Worm (Caenorhabditis elegans) whole organism, young adult: ENCODE results near the gene ssr-2.

Source experiments
- B0019.2 ChIP-seq: fragments of 200-800 bp; sonication (Bioruptor generic); conservative IDR thresholded peaks from 2 replicates; pipeline ENCODE4 v1.3.6; 2022; ENCODE audit warnings: missing genetic modification reagents, missing genetic modification characterization, missing compliant biosample characterization
- B0261.1 ChIP-seq: sonication (generic microtip); optimal IDR thresholded peaks from 2 replicates; lab custom pipeline; 2016; ENCODE audit warnings: mild to moderate bottlenecking, missing genetic modification characterization, moderate library complexity, missing compliant biosample characterization
- F22D6.2 ChIP-seq: sonication (generic microtip); optimal IDR thresholded peaks from 2 replicates; lab custom pipeline; 2016; ENCODE audit warnings: mild to moderate bottlenecking, missing genetic modification characterization, missing compliant biosample characterization
- F23B12.7 ChIP-seq: sonication (generic microtip); optimal IDR thresholded peaks from 2 replicates; lab custom pipeline; 2017; ENCODE audit warnings: missing genetic modification characterization, mild to moderate bottlenecking, missing compliant biosample characterization, antibody characterized with exemption, moderate library complexity; ENCODE audit not compliant: insufficient read depth
- F39B2.1 ChIP-seq: fragments of 200-800 bp; sonication (Bioruptor generic); IDR thresholded peaks from 2 replicates; pipeline ENCODE4 v1.3.6; 2022; ENCODE audit warnings: missing genetic modification reagents, missing genetic modification characterization, missing compliant biosample characterization
- F57C9.4 ChIP-seq: sonication (generic microtip); optimal IDR thresholded peaks from 2 replicates; lab custom pipeline; 2017; ENCODE audit warnings: mild to moderate bottlenecking, missing genetic modification characterization, missing compliant biosample characterization
- T07F8.4 ChIP-seq: sonication (generic microtip); optimal IDR thresholded peaks from 2 replicates; lab custom pipeline; 2016; ENCODE audit warnings: mild to moderate bottlenecking, missing genetic modification characterization, moderate library complexity, missing compliant biosample characterization
- T26A5.8 ChIP-seq: sonication (generic microtip); optimal IDR thresholded peaks from 2 replicates; lab custom pipeline; 2016; ENCODE audit warnings: missing genetic modification characterization, missing compliant biosample characterization
- ZK185.1 ChIP-seq: sonication (generic microtip); optimal IDR thresholded peaks from 2 replicates; lab custom pipeline; 2016; ENCODE audit warnings: mild to moderate bottlenecking, missing genetic modification characterization, missing compliant biosample characterization; ENCODE audit not compliant: poor library complexity, severe bottlenecking
- akir-1 ChIP-seq: fragments of 200-800 bp; sonication (Bioruptor generic); optimal IDR thresholded peaks from 2 replicates; lab custom pipeline; 2018; ENCODE audit warnings: mild to moderate bottlenecking, missing genetic modification characterization, moderate library complexity, missing compliant biosample characterization
- atf-7 ChIP-seq: sonication (generic microtip); optimal IDR thresholded peaks from 2 replicates; lab custom pipeline; 2017; ENCODE audit warnings: mild to moderate bottlenecking, missing genetic modification characterization, missing compliant biosample characterization
- athp-1 ChIP-seq: sonication (generic microtip); optimal IDR thresholded peaks from 2 replicates; lab custom pipeline; 2017; ENCODE audit warnings: mild to moderate bottlenecking, missing genetic modification characterization, missing compliant biosample characterization
- attf-6 ChIP-seq: fragments of 200-800 bp; sonication (Bioruptor generic); IDR thresholded peaks from 2 replicates; pipeline ENCODE4 v1.3.6; 2022; ENCODE audit warnings: missing genetic modification reagents, missing genetic modification characterization, missing compliant biosample characterization
- bed-2 ChIP-seq: fragments of 200-800 bp; sonication (Bioruptor generic); IDR thresholded peaks from 2 replicates; pipeline ENCODE4 v1.3.6; 2022; ENCODE audit warnings: missing genetic modification reagents, missing genetic modification characterization, missing compliant biosample characterization
- ccch-3 ChIP-seq: fragments of 200-800 bp; sonication (Bioruptor generic); optimal IDR thresholded peaks from 2 replicates; lab custom pipeline; 2018; ENCODE audit warnings: mild to moderate bottlenecking, missing genetic modification characterization, missing compliant biosample characterization
- ceh-27 ChIP-seq: fragments of 200-800 bp; sonication (Bioruptor generic); optimal IDR thresholded peaks from 2 replicates; lab custom pipeline; 2018; ENCODE audit warnings: mild to moderate bottlenecking, missing genetic modification characterization, moderate library complexity, missing compliant biosample characterization
- ceh-58 ChIP-seq: fragments of 200-800 bp; sonication (Bioruptor generic); IDR thresholded peaks from 2 replicates; pipeline ENCODE4 v1.3.6; 2022; ENCODE audit warnings: missing genetic modification characterization, missing compliant biosample characterization
- ceh-79 ChIP-seq: sonication (generic microtip); optimal IDR thresholded peaks from 2 replicates; lab custom pipeline; 2017; ENCODE audit warnings: mild to moderate bottlenecking, missing genetic modification characterization, missing compliant biosample characterization
- ceh-91 ChIP-seq: fragments of 200-800 bp; sonication (Bioruptor generic); IDR thresholded peaks from 2 replicates; pipeline ENCODE4 v1.3.6; 2022; ENCODE audit warnings: missing genetic modification reagents, missing genetic modification characterization, missing compliant biosample characterization
- egl-44 ChIP-seq: fragments of 200-800 bp; sonication (Bioruptor generic); IDR thresholded peaks from 2 replicates; pipeline ENCODE4 v1.3.6; 2022; ENCODE audit warnings: missing genetic modification reagents, missing genetic modification characterization, missing compliant biosample characterization
- egrh-3 ChIP-seq: fragments of 200-800 bp; sonication (Bioruptor generic); IDR thresholded peaks from 2 replicates; pipeline ENCODE4 v1.3.6; 2022; ENCODE audit warnings: missing genetic modification reagents, missing genetic modification characterization, missing compliant biosample characterization
- ets-4 ChIP-seq: fragments of 200-800 bp; sonication (Bioruptor generic); optimal IDR thresholded peaks from 2 replicates; lab custom pipeline; 2018; ENCODE audit warnings: mild to moderate bottlenecking, missing genetic modification characterization, missing compliant biosample characterization
- hlh-26 ChIP-seq: fragments of 200-800 bp; sonication (Bioruptor generic); conservative IDR thresholded peaks from 2 replicates; pipeline ENCODE4 v1.3.6; 2022; ENCODE audit warnings: missing genetic modification reagents, missing genetic modification characterization, missing compliant biosample characterization
- hrde-1 ChIP-seq: sonication (generic microtip); optimal IDR thresholded peaks from 2 replicates; lab custom pipeline; 2016; ENCODE audit warnings: missing genetic modification characterization, mild to moderate bottlenecking, missing compliant biosample characterization, moderate library complexity, missing genotype, missing genetic modification reagents, borderline replicate concordance
- hsf-1 ChIP-seq: fragments of 200-800 bp; sonication (Bioruptor generic); IDR thresholded peaks from 2 replicates; pipeline ENCODE4 v1.3.6; 2022; ENCODE audit warnings: missing genetic modification reagents, missing genetic modification characterization, missing compliant biosample characterization
- lag-1 ChIP-seq: fragments of 200-800 bp; sonication (Bioruptor generic); IDR thresholded peaks from 2 replicates; pipeline ENCODE4 v1.3.6; 2022; ENCODE audit warnings: missing genetic modification reagents, missing genetic modification characterization, missing compliant biosample characterization
- lin-26 ChIP-seq: fragments of 200-800 bp; sonication (Bioruptor generic); IDR thresholded peaks from 2 replicates; pipeline ENCODE4 v1.3.6; 2022; ENCODE audit warnings: missing genetic modification reagents, missing genetic modification characterization, missing compliant biosample characterization
- lin-40 ChIP-seq: sonication (generic microtip); optimal IDR thresholded peaks from 2 replicates; lab custom pipeline; 2016; ENCODE audit warnings: missing genetic modification characterization, mild to moderate bottlenecking, missing compliant biosample characterization, missing genotype, missing genetic modification reagents
- lin-54 ChIP-seq: fragments of 200-800 bp; sonication (Bioruptor generic); optimal IDR thresholded peaks from 2 replicates; lab custom pipeline; 2018; ENCODE audit warnings: mild to moderate bottlenecking, missing genetic modification characterization, missing compliant biosample characterization
- madf-6 ChIP-seq: fragments of 200-800 bp; sonication (Bioruptor generic); IDR thresholded peaks from 2 replicates; pipeline ENCODE4 v1.3.6; 2022; ENCODE audit warnings: missing genetic modification reagents, missing genetic modification characterization, missing compliant biosample characterization
- nhr-120 ChIP-seq: fragments of 200-800 bp; sonication (Bioruptor generic); IDR thresholded peaks from 2 replicates; pipeline ENCODE4 v1.3.6; 2022; ENCODE audit warnings: missing genetic modification characterization, missing compliant biosample characterization
- nhr-80 ChIP-seq: sonication (generic microtip); optimal IDR thresholded peaks from 2 replicates; lab custom pipeline; 2016; ENCODE audit warnings: missing genetic modification characterization, missing compliant biosample characterization
- nhr-90 ChIP-seq: sonication (generic microtip); optimal IDR thresholded peaks from 2 replicates; lab custom pipeline; 2016; ENCODE audit warnings: missing genotype, mild to moderate bottlenecking, missing genetic modification characterization, missing compliant biosample characterization
- rpc-1 ChIP-seq, 2 experiments: fragments of 150-350 bp in 1 of 2; sonication (generic microtip) in 1 of 2; optimal IDR thresholded peaks; 2 replicates each; lab custom pipeline; 2014 to 2018; ENCODE audit warnings: missing biosample characterization in 1 of 2, missing genetic modification characterization in 1 of 2, missing genetic modification reagents in 1 of 2, missing genotype in 1 of 2
- snpc-1.1 ChIP-seq: sonication (generic microtip); optimal IDR thresholded peaks from 2 replicates; lab custom pipeline; 2017; ENCODE audit warnings: missing genetic modification characterization, mild to moderate bottlenecking, missing compliant biosample characterization, antibody characterized with exemption, moderate library complexity, missing genotype, missing genetic modification reagents; ENCODE audit not compliant: insufficient read depth
- tbx-9 ChIP-seq: sonication (generic microtip); optimal IDR thresholded peaks from 2 replicates; lab custom pipeline; 2016; ENCODE audit warnings: borderline replicate concordance, missing genetic modification characterization, inconsistent platforms, missing compliant biosample characterization
- unc-130 ChIP-seq: sonication (generic microtip); optimal IDR thresholded peaks from 2 replicates; lab custom pipeline; 2016; ENCODE audit warnings: missing genetic modification reagents, missing genetic modification characterization, missing compliant biosample characterization
- zim-3 ChIP-seq: sonication (generic microtip); optimal IDR thresholded peaks from 2 replicates; lab custom pipeline; 2017; ENCODE audit warnings: mild to moderate bottlenecking, missing genetic modification characterization, moderate library complexity, missing compliant biosample characterization
- ztf-25 ChIP-seq: fragments of 200-800 bp; sonication (Bioruptor generic); IDR thresholded peaks from 2 replicates; pipeline ENCODE4 v1.3.6; 2022; ENCODE audit warnings: missing genetic modification reagents, missing genetic modification characterization, missing compliant biosample characterization
- ztf-28 ChIP-seq: fragments of 200-800 bp; sonication (Bioruptor generic); IDR thresholded peaks from 2 replicates; pipeline ENCODE4 v1.3.6; 2022; ENCODE audit warnings: missing genetic modification reagents, missing genetic modification characterization, missing compliant biosample characterization
- ztf-3 ChIP-seq: fragments of 200-800 bp; sonication (Bioruptor generic); optimal IDR thresholded peaks from 2 replicates; lab custom pipeline; 2018; ENCODE audit warnings: mild to moderate bottlenecking, missing genetic modification characterization, missing compliant biosample characterization
- ztf-6 ChIP-seq: fragments of 200-800 bp; sonication (Bioruptor generic); IDR thresholded peaks from 2 replicates; pipeline ENCODE4 v1.3.6; 2022; ENCODE audit warnings: missing genetic modification reagents, missing genetic modification characterization, missing compliant biosample characterization

ssr-2 gene

ce11 chrX:2819747-2820146 lies 7.8 kb downstream of the ssr-2 start:
- TF ChIP-seq nhr-80, result no peak
- TF ChIP-seq athp-1 (tag; lab: Kevin White, UChicago), result no peak
- TF ChIP-seq T26A5.8, result no peak
- TF ChIP-seq F39B2.1 (GFP tag; lab: Robert Waterston, UW), result no peak
- no peak for TF ChIP-seq ets-4 (GFP tag; lab: Kevin White, UChicago)
- TF ChIP-seq F23B12.7, result no peak
- TF ChIP-seq rpc-1 (optimal IDR thresholded peaks at IDR 0.05; lab: Kevin White, UChicago), result no peak
- no peak for TF ChIP-seq rpc-1 (tag; optimal IDR thresholded peaks at IDR 0.05; lab: Kevin White, UChicago)
- TF ChIP-seq ceh-58 (GFP tag; lab: Robert Waterston, UW), result no peak
- TF ChIP-seq snpc-1.1 (tag; lab: Kevin White, UChicago), result no peak
- TF ChIP-seq ztf-28 (GFP tag; lab: Robert Waterston, UW), result no peak
- TF ChIP-seq lin-40 (tag; lab: Kevin White, UChicago), result no peak
- no peak for TF ChIP-seq zim-3 (tag; lab: Kevin White, UChicago)

DNA sequence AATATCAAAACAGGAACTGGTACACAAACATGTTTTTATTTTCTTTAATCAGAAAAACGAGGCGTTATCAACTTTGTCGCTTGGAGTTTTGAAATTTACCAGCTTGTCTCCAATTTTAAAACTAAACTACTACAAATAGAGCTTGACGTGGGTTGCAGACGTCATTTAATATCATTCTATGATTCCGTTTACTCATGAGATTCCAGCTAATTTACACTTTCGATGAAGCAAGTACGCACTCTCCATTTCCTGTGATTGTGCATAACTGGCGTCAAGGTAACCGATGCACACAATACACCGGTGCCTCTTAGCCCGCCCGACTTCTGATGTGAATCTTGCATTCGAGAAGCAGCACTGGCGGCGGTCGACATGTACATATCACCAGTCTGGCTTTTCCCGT lies 8.7 kb downstream of the ssr-2 start:
- no peak for TF ChIP-seq ztf-28 (GFP tag; lab: Robert Waterston, UW)
- no peak for TF ChIP-seq ceh-27
- TF ChIP-seq egrh-3 (GFP tag; lab: Robert Waterston, UW), result no peak
- TF ChIP-seq ceh-58 (GFP tag; lab: Robert Waterston, UW), result no peak
- no peak for TF ChIP-seq ZK185.1 (tag; lab: Kevin White, UChicago)
- no peak for TF ChIP-seq B0261.1 (tag; lab: Kevin White, UChicago)
- no peak for TF ChIP-seq hrde-1 (tag; lab: Kevin White, UChicago)
- TF ChIP-seq lin-54, result no peak
- TF ChIP-seq bed-2, result no peak
- no peak for TF ChIP-seq egl-44 (GFP tag; lab: Robert Waterston, UW)
- TF ChIP-seq ccch-3 (GFP tag; lab: Kevin White, UChicago), result no peak
- TF ChIP-seq nhr-90 (tag; lab: Kevin White, UChicago), result no peak

ce11 chrX:2814097-2814720 lies 13.3 kb downstream of the ssr-2 start, which contains the start of gene C14A11.6:
TSS of gene C14A11.6 (minus strand) at chrX:2814147.
- no peak for TF ChIP-seq T07F8.4 (tag; lab: Kevin White, UChicago)
- TF ChIP-seq snpc-1.1 (tag; lab: Kevin White, UChicago), result no peak
- no peak for TF ChIP-seq ceh-79 (tag; lab: Kevin White, UChicago)
- TF ChIP-seq F22D6.2 (tag; lab: Kevin White, UChicago), result no peak
- TF ChIP-seq ztf-25 (GFP tag; lab: Robert Waterston, UW), result no peak
- no peak for TF ChIP-seq F39B2.1 (GFP tag; lab: Robert Waterston, UW)
- TF ChIP-seq F57C9.4 (tag; lab: Kevin White, UChicago), result no peak
- no peak for TF ChIP-seq ztf-3 (GFP tag; lab: Kevin White, UChicago)
- TF ChIP-seq lag-1 (GFP tag; lab: Robert Waterston, UW), result no peak
- TF ChIP-seq attf-6 (GFP tag; lab: Robert Waterston, UW), result no peak
- no peak for TF ChIP-seq akir-1 (GFP tag; lab: Kevin White, UChicago)
- no peak for TF ChIP-seq tbx-9 (tag; lab: Kevin White, UChicago)

ce11 chrX:2809611-2810010 lies 17.9 kb downstream of the ssr-2 start, which contains the start of gene C14A11.9:
TSS of gene C14A11.9 (minus strand) at chrX:2809637.
- TF ChIP-seq lag-1 (GFP tag; lab: Robert Waterston, UW) (no peak), B0019.2 (GFP tag; lab: Robert Waterston, UW) (no peak), snpc-1.1 (tag; lab: Kevin White, UChicago) (no peak), ztf-6 (GFP tag; lab: Robert Waterston, UW) (no peak), nhr-120 (GFP tag; lab: Robert Waterston, UW) (no peak), madf-6 (GFP tag; lab: Robert Waterston, UW) (no peak), ceh-91 (GFP tag; lab: Robert Waterston, UW) (no peak), ceh-58 (GFP tag; lab: Robert Waterston, UW) (no peak), B0261.1 (tag; lab: Kevin White, UChicago) (peak; percentile 2), atf-7 (tag; lab: Kevin White, UChicago) (peak; percentile 81), ets-4 (GFP tag; lab: Kevin White, UChicago) (peak; percentile 63), unc-130 (GFP tag; lab: Kevin White, UChicago) (no peak), T07F8.4 (tag; lab: Kevin White, UChicago) (no peak), hsf-1 (GFP tag; lab: Robert Waterston, UW) (no peak), hlh-26 (GFP tag; lab: Robert Waterston, UW) (no peak), akir-1 (GFP tag; lab: Kevin White, UChicago) (no peak), lin-26 (no peak)
